Worm (Caenorhabditis elegans): ENCODE results near the gene nhr-155.

Gene nhr-155

DNA sequence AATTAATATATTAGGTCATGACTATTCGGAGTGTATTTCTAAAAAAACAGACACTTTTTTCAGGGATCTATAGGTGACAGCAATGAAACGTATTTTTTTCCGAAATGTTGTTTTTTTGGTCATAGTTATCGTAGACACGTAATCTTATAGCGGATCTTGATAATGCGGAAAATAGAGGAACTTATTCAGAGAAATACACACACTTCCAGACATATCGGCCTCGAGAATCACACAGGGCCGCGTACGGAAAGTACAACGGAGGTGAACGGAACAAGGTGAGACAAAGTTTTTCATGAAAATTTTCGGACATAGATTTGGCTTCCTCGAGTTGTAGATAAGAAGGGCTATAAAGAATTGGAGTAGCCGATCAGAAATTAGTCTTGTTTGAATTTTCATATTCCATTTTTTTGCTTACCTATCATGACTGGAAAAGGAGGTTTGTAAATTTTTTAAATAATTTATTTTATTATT is at the start of gene nhr-155:
nhr-155 (plus strand) TSS at position 421 of the 471 bp plus-strand sequence.
- TF ChIP-seq C38D4.7 (GFP tag; optimal IDR thresholded peaks at IDR 0.05) (no peak), fkh-10 (GFP tag; optimal IDR thresholded peaks at IDR 0.05) (no peak), pax-1 (tag; optimal IDR thresholded peaks at IDR 0.05) (no peak), ceh-2 (tag; optimal IDR thresholded peaks at IDR 0.05) (no peak), fax-1 (tag; optimal IDR thresholded peaks at IDR 0.05) (no peak), pag-3 (tag; optimal IDR thresholded peaks at IDR 0.05; ENCODE audit: borderline replicate concordance) (no peak), lin-11 (tag; optimal IDR thresholded peaks at IDR 0.05) (no peak), pha-4 (tag; optimal IDR thresholded peaks at IDR 0.05) (no peak), elt-2 (tag; optimal IDR thresholded peaks at IDR 0.05) (no peak)

DNA sequence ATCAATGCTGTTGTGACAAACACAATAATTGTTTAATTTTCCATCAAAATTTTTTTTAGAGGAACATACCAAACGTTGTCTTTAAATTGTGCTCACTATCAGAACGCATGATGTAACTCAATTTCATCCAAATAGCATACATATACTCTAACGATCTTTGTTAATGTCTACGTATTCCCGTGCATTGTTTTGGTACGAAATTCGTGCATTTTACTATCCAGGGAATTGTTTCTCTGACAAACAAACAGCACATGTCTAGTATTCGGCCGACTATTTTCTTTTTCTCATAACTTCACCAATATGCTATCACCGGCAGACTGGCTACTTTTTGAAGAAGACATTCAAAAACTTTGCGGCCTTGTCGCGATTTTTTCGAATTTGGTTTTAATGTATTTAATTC is 47.8 kb upstream of the nhr-155 start, which contains the start of gene str-196:
str-196 (plus strand) TSS at position 301 of the 400 bp plus-strand sequence.
- TF ChIP-seq mec-3 (tag; optimal IDR thresholded peaks at IDR 0.05; ENCODE audit: borderline replicate concordance) (no peak), ahr-1 (tag; optimal IDR thresholded peaks at IDR 0.05) (no peak), pag-3 (tag; optimal IDR thresholded peaks at IDR 0.05; ENCODE audit: borderline replicate concordance) (no peak), ceh-48 (tag; optimal IDR thresholded peaks at IDR 0.05) (no peak), unc-3 (GFP tag; conservative IDR thresholded peaks at IDR 0.05) (no peak), unc-3 (tag; optimal IDR thresholded peaks at IDR 0.05) (no peak), sox-4 (tag; optimal IDR thresholded peaks at IDR 0.05) (no peak), npax-4 (tag; optimal IDR thresholded peaks at IDR 0.05) (no peak), pros-1 (tag; optimal IDR thresholded peaks at IDR 0.05) (no peak), ceh-30 (tag; optimal IDR thresholded peaks at IDR 0.05) (no peak), fkh-10 (GFP tag; optimal IDR thresholded peaks at IDR 0.05) (no peak), nfya-1 (tag; optimal IDR thresholded peaks at IDR 0.05) (no peak)

DNA sequence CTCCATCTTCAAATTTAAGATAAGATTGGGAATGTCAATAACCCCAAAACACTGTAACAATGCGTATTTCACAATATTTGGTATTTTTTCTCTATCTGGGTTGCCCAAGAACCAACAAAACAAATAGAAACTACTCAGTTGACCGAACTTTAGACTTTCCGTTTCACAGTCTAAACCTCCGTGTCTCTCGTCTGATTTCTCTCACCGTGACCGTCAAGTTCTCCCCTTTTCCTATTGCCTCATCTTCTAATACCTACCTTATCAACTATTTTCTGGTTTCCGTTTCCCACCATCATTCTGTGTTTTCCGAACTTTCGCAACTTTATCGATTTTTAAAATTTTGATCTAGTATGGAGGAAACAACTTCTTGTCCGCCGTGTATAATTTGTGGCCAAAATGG is 45.0 kb upstream of the nhr-155 start, which contains the start of gene nhr-131:
nhr-131 (plus strand) TSS at position 87 of the 400 bp plus-strand sequence.
- TF ChIP-seq ttx-3 (tag; optimal IDR thresholded peaks at IDR 0.05) (no peak), sox-4 (tag; optimal IDR thresholded peaks at IDR 0.05) (no peak), pat-9 (tag; optimal IDR thresholded peaks at IDR 0.05) (no peak), dve-1 (tag; optimal IDR thresholded peaks at IDR 0.05) (no peak), elt-2 (tag; optimal IDR thresholded peaks at IDR 0.05) (no peak)

DNA sequence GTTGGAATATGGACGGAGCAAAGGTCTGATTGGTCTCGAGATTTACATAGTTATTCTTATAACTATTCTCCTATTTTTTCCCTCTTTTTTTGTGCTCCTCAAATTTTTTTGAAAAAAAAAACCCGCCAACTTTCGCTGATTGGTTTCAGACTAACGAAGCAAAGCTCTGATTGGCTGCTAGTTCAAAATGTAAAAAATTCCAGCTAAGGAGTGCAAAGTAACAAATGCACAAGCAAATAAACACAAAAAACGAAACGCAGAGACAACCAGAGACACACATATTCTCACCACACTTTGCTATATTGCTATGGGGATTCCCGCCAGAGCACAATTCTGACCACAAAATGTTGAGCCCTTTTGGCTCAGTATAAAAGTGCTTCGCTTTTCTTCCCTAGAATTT is 41.9 kb upstream of the nhr-155 start, which contains the start of gene T01G6.1:
T01G6.1 (plus strand) TSS at position 301 of the 400 bp plus-strand sequence.
- peak; percentile 37 for TF ChIP-seq nfya-1 (tag; optimal IDR thresholded peaks at IDR 0.05)
- TF ChIP-seq hlh-13 (GFP tag; optimal IDR thresholded peaks at IDR 0.05), result no peak

DNA sequence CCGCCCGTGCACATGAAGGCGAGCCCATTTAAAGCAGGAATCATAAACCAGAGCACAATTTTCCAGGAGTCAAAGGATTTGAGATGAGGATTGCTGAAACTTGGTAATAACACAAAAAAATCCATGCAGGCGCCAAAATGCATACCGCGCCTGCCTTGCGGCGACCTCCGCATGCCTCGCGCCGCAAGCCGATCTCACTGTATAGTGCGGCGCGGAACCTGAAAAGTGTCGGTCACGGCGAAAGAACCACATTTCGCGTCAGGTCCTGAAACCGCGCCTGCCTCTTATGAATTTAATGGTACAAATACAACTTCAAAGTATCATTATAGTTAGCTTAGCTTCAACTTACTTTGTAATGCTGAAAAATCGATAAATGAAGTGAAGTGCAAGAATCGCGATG is 38.7 kb upstream of the nhr-155 start:
- TF ChIP-seq nfya-1 (tag; optimal IDR thresholded peaks at IDR 0.05) (no peak), fkh-10 (GFP tag; optimal IDR thresholded peaks at IDR 0.05) (no peak), unc-86 (tag; optimal IDR thresholded peaks at IDR 0.05) (no peak), ceh-22 (tag; optimal IDR thresholded peaks at IDR 0.05) (no peak), hlh-6 (tag; optimal IDR thresholded peaks at IDR 0.05) (no peak), nhr-11 (tag; optimal IDR thresholded peaks at IDR 0.05) (no peak), C38D4.7 (GFP tag; optimal IDR thresholded peaks at IDR 0.05) (no peak), K02D7.2 (tag; optimal IDR thresholded peaks at IDR 0.05) (no peak), ceh-18 (tag; optimal IDR thresholded peaks at IDR 0.05) (no peak), ceh-2 (tag; optimal IDR thresholded peaks at IDR 0.05) (no peak), Y22D7AL.16 (tag; optimal IDR thresholded peaks at IDR 0.05) (no peak), ceh-19 (GFP tag; optimal IDR thresholded peaks at IDR 0.05) (no peak), npax-4 (tag; optimal IDR thresholded peaks at IDR 0.05) (no peak), ceh-24 (tag; optimal IDR thresholded peaks at IDR 0.05) (no peak), fax-1 (tag; optimal IDR thresholded peaks at IDR 0.05) (no peak), nhr-232 (tag; optimal IDR thresholded peaks at IDR 0.05) (no peak), lin-11 (tag; optimal IDR thresholded peaks at IDR 0.05) (no peak), F13H6.1 (tag; optimal IDR thresholded peaks at IDR 0.05) (no peak), K09A11.1 (tag; optimal IDR thresholded peaks at IDR 0.05; ENCODE audit: insufficient read depth) (no peak)

All from whole organism, late embryonic.